Worm (Caenorhabditis elegans) whole organism, L4 larva: ENCODE data around the gene R13D7.2.
A peak's percentile ranks its signal among the peaks of the same experiment; 100 is the strongest.

Source experiments
- D1046.2 ChIP-seq: fragments of 200-800 bp; sonication (Bioruptor generic); IDR thresholded peaks from 2 replicates; pipeline ENCODE4 v1.3.6; 2022; ENCODE audit warnings: missing genetic modification characterization, missing compliant biosample characterization
- F37D6.2 ChIP-seq: sonication (generic microtip); optimal IDR thresholded peaks from 2 replicates; lab custom pipeline; 2016; ENCODE audit warnings: mild to moderate bottlenecking, missing genetic modification characterization, missing compliant biosample characterization
- F44E2.7 ChIP-seq: fragments of 200-800 bp; sonication (Bioruptor generic); IDR thresholded peaks from 2 replicates; pipeline ENCODE4 v2.1.2; 2022; ENCODE audit warnings: missing genetic modification characterization, missing compliant biosample characterization
- R02D3.7 ChIP-seq: fragments of 150-350 bp; sonication (generic microtip); optimal IDR thresholded peaks from 3 replicates; lab custom pipeline; 2014; ENCODE audit warnings: missing biosample characterization, missing genetic modification characterization
- T20F7.1 ChIP-seq: fragments of 200-800 bp; sonication (Bioruptor generic); optimal IDR thresholded peaks from 2 replicates; lab custom pipeline; 2018; ENCODE audit warnings: mild to moderate bottlenecking, missing genetic modification characterization, missing compliant biosample characterization
- Y105C5A.15 ChIP-seq: fragments of 200-800 bp; sonication (Bioruptor generic); IDR thresholded peaks from 2 replicates; pipeline ENCODE4 v1.3.6; 2022; ENCODE audit warnings: missing genetic modification characterization, missing compliant biosample characterization
- aha-1 ChIP-seq: fragments of 150-350 bp; peaks from one replicate; lab custom pipeline; 2014; ENCODE audit warnings: missing biosample characterization, missing genetic modification characterization
- ama-1 ChIP-seq: fragments of 150-350 bp; optimal IDR thresholded peaks from 2 replicates; lab custom pipeline; 2014; ENCODE audit warnings: inconsistent platforms, mixed read lengths
- ceh-20 ChIP-seq: fragments of 200-800 bp; sonication (Bioruptor generic); IDR thresholded peaks from 2 replicates; pipeline ENCODE4 v1.3.6; 2022; ENCODE audit warnings: missing genetic modification reagents, missing genetic modification characterization, missing compliant biosample characterization
- ces-1 ChIP-seq: fragments of 150-350 bp; sonication (generic microtip); optimal IDR thresholded peaks from 4 replicates; lab custom pipeline; 2014; ENCODE audit warnings: missing biosample characterization, missing genetic modification reagents, missing genetic modification characterization
- daf-12 ChIP-seq: fragments of 150-350 bp; optimal IDR thresholded peaks from 2 replicates; lab custom pipeline; 2014; ENCODE audit warnings: missing biosample characterization, missing genetic modification reagents, missing genetic modification characterization
- dmd-6 ChIP-seq: fragments of 200-800 bp; sonication (Bioruptor generic); IDR thresholded peaks from 2 replicates; pipeline ENCODE4 v1.3.6; 2022; ENCODE audit warnings: missing genetic modification reagents, missing genetic modification characterization, missing compliant biosample characterization
- dmd-8 ChIP-seq: fragments of 200-800 bp; sonication (Bioruptor generic); IDR thresholded peaks from 2 replicates; pipeline ENCODE4 v1.3.6; 2022; ENCODE audit warnings: missing genetic modification characterization, missing compliant biosample characterization
- dpl-1 ChIP-seq: fragments of 150-350 bp; optimal IDR thresholded peaks from 2 replicates; lab custom pipeline; 2014; ENCODE audit warnings: missing biosample characterization, missing genetic modification reagents, missing genetic modification characterization
- dve-1 ChIP-seq: sonication (generic microtip); optimal IDR thresholded peaks from 2 replicates; lab custom pipeline; 2017; ENCODE audit warnings: antibody characterized with exemption, mild to moderate bottlenecking, missing genetic modification characterization, missing compliant biosample characterization; ENCODE audit not compliant: insufficient read depth
- egl-27 ChIP-seq: sonication (generic microtip); optimal IDR thresholded peaks from 3 replicates; lab custom pipeline; 2017; ENCODE audit warnings: missing biosample characterization, missing genetic modification reagents, missing genetic modification characterization
- egl-43 ChIP-seq: fragments of 200-800 bp; sonication (Bioruptor generic); IDR thresholded peaks from 2 replicates; pipeline ENCODE4 v1.3.6; 2022; ENCODE audit warnings: missing genetic modification reagents, missing genetic modification characterization, missing compliant biosample characterization
- hmg-1.1 ChIP-seq: fragments of 200-800 bp; sonication (Bioruptor generic); IDR thresholded peaks from 2 replicates; pipeline ENCODE4 v1.3.6; 2022; ENCODE audit warnings: missing genetic modification reagents, missing genetic modification characterization, missing compliant biosample characterization
- jun-1 ChIP-seq: fragments of 150-350 bp; optimal IDR thresholded peaks from 2 replicates; lab custom pipeline; 2014; ENCODE audit warnings: missing biosample characterization, missing genetic modification reagents, missing genetic modification characterization
- lin-15B ChIP-seq: fragments of 150-350 bp; sonication (generic microtip); optimal IDR thresholded peaks from 3 replicates; lab custom pipeline; 2014; ENCODE audit warnings: missing biosample characterization, missing genetic modification characterization
- lsy-2 ChIP-seq, 2 experiments: fragments of 150-350 bp in 1 of 2; sonication (generic microtip) in 1 of 2; optimal IDR thresholded peaks; 2 replicates each; lab custom pipeline; 2014 to 2017; ENCODE audit warnings: missing biosample characterization in 2 of 2, missing genetic modification characterization in 2 of 2
- mxl-2 ChIP-seq: fragments of 200-800 bp; sonication (Bioruptor generic); conservative IDR thresholded peaks from 2 replicates; pipeline ENCODE4 v1.3.6; 2022; ENCODE audit warnings: missing genetic modification reagents, missing genetic modification characterization, missing compliant biosample characterization
- mxl-3 ChIP-seq: fragments of 200-800 bp; sonication (Bioruptor generic); optimal IDR thresholded peaks from 2 replicates; lab custom pipeline; 2018; ENCODE audit warnings: mild to moderate bottlenecking, missing genetic modification characterization, missing compliant biosample characterization
- nhr-11 ChIP-seq: fragments of 150-350 bp; optimal IDR thresholded peaks from 2 replicates; lab custom pipeline; 2014; ENCODE audit warnings: missing biosample characterization, missing genetic modification characterization
- nhr-25 ChIP-seq: sonication (generic microtip); optimal IDR thresholded peaks from 2 replicates; lab custom pipeline; 2017; ENCODE audit warnings: missing genetic modification characterization, mild to moderate bottlenecking, missing compliant biosample characterization, antibody characterized with exemption, moderate library complexity, borderline replicate concordance; ENCODE audit not compliant: insufficient read depth
- nhr-76 ChIP-seq: fragments of 150-350 bp; optimal IDR thresholded peaks from 2 replicates; lab custom pipeline; 2014; ENCODE audit warnings: missing biosample characterization, missing genetic modification characterization
- saeg-2 ChIP-seq: fragments of 200-800 bp; sonication (Bioruptor generic); IDR thresholded peaks from 2 replicates; pipeline ENCODE4 v1.3.6; 2022; ENCODE audit warnings: missing genetic modification reagents, missing genetic modification characterization, missing compliant biosample characterization
- snpc-1.2 ChIP-seq: fragments of 200-800 bp; sonication (Bioruptor generic); IDR thresholded peaks from 2 replicates; pipeline ENCODE4 v1.3.6; 2022; ENCODE audit warnings: missing genetic modification reagents, missing genetic modification characterization, missing compliant biosample characterization
- tag-97 ChIP-seq: fragments of 200-800 bp; sonication (Bioruptor generic); IDR thresholded peaks from 2 replicates; pipeline ENCODE4 v1.3.6; 2022; ENCODE audit warnings: missing genetic modification characterization, missing compliant biosample characterization
- tra-1 ChIP-seq: fragments of 200-800 bp; sonication (Bioruptor generic); IDR thresholded peaks from 2 replicates; pipeline ENCODE4 v1.3.6; 2022; ENCODE audit warnings: missing genetic modification reagents, missing genetic modification characterization, missing compliant biosample characterization
- unc-39 ChIP-seq: sonication (generic microtip); optimal IDR thresholded peaks from 2 replicates; lab custom pipeline; 2017; ENCODE audit warnings: missing biosample characterization, missing genetic modification characterization
- unc-62 ChIP-seq, 3 experiments: fragments of 150-350 bp in 1 of 3; sonication (generic microtip); optimal IDR thresholded peaks in 2 of 3; peaks in 1 of 3; 1 replicate in 1 of 3; 2 replicates in 2 of 3; lab custom pipeline; 2014 to 2017; ENCODE audit warnings: missing biosample characterization in 3 of 3, missing genetic modification characterization in 3 of 3, missing genetic modification reagents in 3 of 3, missing genotype in 1 of 3
- vab-7 ChIP-seq: fragments of 200-800 bp; sonication (Bioruptor generic); IDR thresholded peaks from 2 replicates; pipeline ENCODE4 v1.3.6; 2022; ENCODE audit warnings: missing genetic modification reagents, missing genetic modification characterization, missing compliant biosample characterization
- ztf-7 ChIP-seq: fragments of 150-350 bp; optimal IDR thresholded peaks from 2 replicates; lab custom pipeline; 2014; ENCODE audit warnings: missing biosample characterization, missing genetic modification characterization

R13D7.2 gene

ce11 chrV:7381008-7381407, 28.7 kb upstream of the R13D7.2 start, which contains the start of gene C03G6.17:
Gene C03G6.17, minus strand, starts transcription at chrV:7381108.
- TF ChIP-seq tra-1 (GFP tag; lab: Robert Waterston, UW) (no peak), ama-1 (lab: Kevin White, UChicago) (no peak), aha-1 (tag; lab: Kevin White, UChicago) (peak; percentile 22)

ce11 chrV:7386052-7386573, 23.6 kb upstream of the R13D7.2 start, which contains the start of gene srp-6:
Gene srp-6, minus strand, starts transcription at chrV:7386102.
- TF ChIP-seq nhr-11 (tag; lab: Kevin White, UChicago) = peak; percentile 9
- TF ChIP-seq nhr-76 (tag; lab: Kevin White, UChicago) = no peak
- TF ChIP-seq nhr-25 = no peak
- no peak for TF ChIP-seq Y105C5A.15
- peak; percentile 10 for TF ChIP-seq dve-1 (tag; lab: Kevin White, UChicago)
- TF ChIP-seq ces-1 (GFP tag; lab: Kevin White, UChicago) = no peak
- no peak for TF ChIP-seq mxl-2 (GFP tag; lab: Robert Waterston, UW)
- TF ChIP-seq unc-62 (GFP tag; optimal IDR thresholded peaks at IDR 0.05 in 1 of 2; lab: Kevin White, UChicago) = peak in 1 of 2 experiments; percentile 66
- no peak for TF ChIP-seq unc-62 (tag; optimal IDR thresholded peaks at IDR 0.05; lab: Kevin White, UChicago)

ce11 chrV:7387755-7388154, 21.9 kb upstream of the R13D7.2 start, which contains the start of gene C02H6.3:
Gene C02H6.3, minus strand, starts transcription at chrV:7387855.
- TF ChIP-seq dmd-6 (GFP tag; lab: Robert Waterston, UW) = no peak
- TF ChIP-seq snpc-1.2 (GFP tag; lab: Robert Waterston, UW) = no peak
- no peak for TF ChIP-seq unc-39 (tag; lab: Kevin White, UChicago)
- TF ChIP-seq ztf-7 (tag; lab: Kevin White, UChicago) = no peak
- no peak for TF ChIP-seq ama-1 (lab: Kevin White, UChicago)
- TF ChIP-seq Y105C5A.15 = no peak
- no peak for TF ChIP-seq R02D3.7 (tag; lab: Kevin White, UChicago)
- TF ChIP-seq hmg-1.1 (GFP tag; lab: Robert Waterston, UW) = no peak
- no peak for TF ChIP-seq jun-1 (tag; lab: Kevin White, UChicago)
- no peak for TF ChIP-seq dpl-1 (GFP tag; lab: Kevin White, UChicago)
- no peak for TF ChIP-seq egl-43
- no peak for TF ChIP-seq saeg-2 (GFP tag; lab: Robert Waterston, UW)
- no peak for TF ChIP-seq nhr-76 (tag; lab: Kevin White, UChicago)
- no peak for TF ChIP-seq egl-27 (tag; lab: Kevin White, UChicago)
- TF ChIP-seq F44E2.7 (GFP tag; lab: Robert Waterston, UW) = no peak
- TF ChIP-seq, all 104 proteins: peak for 0

ce11 chrV:7389771-7390170, 19.9 kb upstream of the R13D7.2 start, which contains the start of gene C02H6.1:
Gene C02H6.1, minus strand, starts transcription at chrV:7389871.
- no peak for TF ChIP-seq lsy-2 (tag; optimal IDR thresholded peaks at IDR 0.05; lab: Kevin White, UChicago)
- TF ChIP-seq mxl-3 = no peak
- no peak for TF ChIP-seq lin-15B
- TF ChIP-seq dmd-8 (GFP tag; lab: Robert Waterston, UW) = no peak
- TF ChIP-seq F37D6.2 (tag; lab: Kevin White, UChicago) = no peak
- no peak for TF ChIP-seq tag-97
- no peak for TF ChIP-seq dve-1 (tag; lab: Kevin White, UChicago)
- no peak for TF ChIP-seq daf-12 (tag; lab: Kevin White, UChicago)
- TF ChIP-seq R02D3.7 (tag; lab: Kevin White, UChicago) = no peak
- TF ChIP-seq ceh-20 (GFP tag; lab: Robert Waterston, UW) = no peak
- TF ChIP-seq T20F7.1 = no peak
- TF ChIP-seq vab-7 = no peak
- no peak for TF ChIP-seq aha-1 (tag; lab: Kevin White, UChicago)
- no peak for TF ChIP-seq D1046.2 (GFP tag; lab: Robert Waterston, UW)
